Fruit fly (Drosophila melanogaster): ENCODE data around the gene CG15286.

- TF ChIP-seq Sin3A (optimal IDR thresholded peaks at IDR 0.05) (no peak), h (optimal IDR thresholded peaks at IDR 0.05) (no peak), ttk (optimal IDR thresholded peaks at IDR 0.05) (no peak), psq (optimal IDR thresholded peaks at IDR 0.05) (no peak), Myc (optimal IDR thresholded peaks at IDR 0.05) (no peak), insv (optimal IDR thresholded peaks at IDR 0.05) (no peak)
Measured at dm6 chr2L:14336311-14336836, 1.7 kb upstream of the CG15286 start.
